Worm (Caenorhabditis elegans) whole organism, mixed stage, embryonic: Measurements from ENCODE around the gene F17C11.13.

Experiments used
- bed-3 ChIP-seq: fragments of 200-800 bp; sonication (Bioruptor generic); optimal IDR thresholded peaks from 3 replicates; lab custom pipeline; 2018; ENCODE audit warnings: mild to moderate bottlenecking, missing genetic modification characterization, moderate library complexity, missing compliant biosample characterization
- ceh-39 ChIP-seq: fragments of 150-350 bp; optimal IDR thresholded peaks from 2 replicates; lab custom pipeline; 2014; ENCODE audit warnings: missing biosample characterization, missing genetic modification characterization
- ceh-43 ChIP-seq: fragments of 200-800 bp; sonication (Bioruptor generic); optimal IDR thresholded peaks from 2 replicates; lab custom pipeline; 2018; ENCODE audit warnings: mild to moderate bottlenecking, missing genetic modification characterization, moderate library complexity, missing compliant biosample characterization
- flh-1 ChIP-seq: fragments of 200-800 bp; sonication (Bioruptor generic); optimal IDR thresholded peaks from 2 replicates; lab custom pipeline; 2018; ENCODE audit warnings: mild to moderate bottlenecking, missing genetic modification characterization, moderate library complexity, missing compliant biosample characterization
- hlh-1 ChIP-seq: fragments of 150-350 bp; optimal IDR thresholded peaks from 2 replicates; lab custom pipeline; 2014; ENCODE audit warnings: missing biosample characterization, missing genetic modification reagents, missing genetic modification characterization
- lin-32 ChIP-seq: fragments of 200-800 bp; sonication (Bioruptor generic); optimal IDR thresholded peaks from 2 replicates; lab custom pipeline; 2018; ENCODE audit warnings: mild to moderate bottlenecking, missing genetic modification characterization, missing compliant biosample characterization
- lsy-2 ChIP-seq: fragments of 150-350 bp; optimal IDR thresholded peaks from 2 replicates; lab custom pipeline; 2014; ENCODE audit warnings: missing biosample characterization, missing genetic modification characterization
- mep-1 ChIP-seq: fragments of 150-350 bp; optimal IDR thresholded peaks from 2 replicates; lab custom pipeline; 2017; ENCODE audit warnings: missing biosample characterization, missing genetic modification reagents, missing genetic modification characterization, inconsistent platforms
- mls-2 ChIP-seq: sonication (generic microtip); optimal IDR thresholded peaks from 2 replicates; lab custom pipeline; 2016; ENCODE audit warnings: mild to moderate bottlenecking, missing genetic modification characterization, moderate library complexity, missing compliant biosample characterization
- nhr-12 ChIP-seq: fragments of 150-350 bp; optimal IDR thresholded peaks from 2 replicates; lab custom pipeline; 2014; ENCODE audit warnings: missing biosample characterization, missing genetic modification characterization
- nhr-237 ChIP-seq: fragments of 150-350 bp; optimal IDR thresholded peaks from 2 replicates; lab custom pipeline; 2014; ENCODE audit warnings: missing biosample characterization, missing genetic modification characterization
- nhr-28 ChIP-seq: fragments of 150-350 bp; optimal IDR thresholded peaks from 2 replicates; lab custom pipeline; 2014; ENCODE audit warnings: missing biosample characterization, missing genetic modification characterization
- sem-2 ChIP-seq: fragments of 200-800 bp; sonication (Bioruptor generic); optimal IDR thresholded peaks from 2 replicates; lab custom pipeline; 2018; ENCODE audit warnings: mild to moderate bottlenecking, missing genetic modification characterization, missing compliant biosample characterization
- snpc-4 ChIP-seq: fragments of 150-350 bp; optimal IDR thresholded peaks from 2 replicates; lab custom pipeline; 2014; ENCODE audit warnings: missing biosample characterization, missing genetic modification characterization
- unc-62 ChIP-seq: fragments of 150-350 bp; optimal IDR thresholded peaks from 2 replicates; lab custom pipeline; 2014; ENCODE audit warnings: missing biosample characterization, missing genetic modification reagents, missing genetic modification characterization
- zip-8 ChIP-seq: fragments of 150-350 bp; optimal IDR thresholded peaks from 2 replicates; lab custom pipeline; 2014; ENCODE audit warnings: missing biosample characterization, missing genetic modification characterization

Gene F17C11.13

ce11 chrV:11002434-11002833, 46.7 kb downstream of the F17C11.13 start, which contains the start of gene F53B7.4:
F53B7.4 (minus strand) TSS chrV:11002534.
- TF ChIP-seq ceh-39 (tag; lab: Kevin White, UChicago) (no peak), bed-3 (no peak), lin-32 (no peak)

- TF ChIP-seq mls-2 (tag; lab: Kevin White, UChicago), result no peak
- TF ChIP-seq nhr-237 (tag; lab: Kevin White, UChicago), result no peak
- TF ChIP-seq zip-8 (tag; lab: Kevin White, UChicago), result no peak
- TF ChIP-seq nhr-12 (tag; lab: Kevin White, UChicago), result no peak
- no peak for TF ChIP-seq ceh-43 (GFP tag; lab: Kevin White, UChicago)
- TF ChIP-seq nhr-28 (tag; lab: Kevin White, UChicago), result no peak
- TF ChIP-seq mep-1 (tag; lab: Kevin White, UChicago), result no peak
- no peak for TF ChIP-seq lsy-2 (tag; lab: Kevin White, UChicago)
- TF ChIP-seq sem-2, result no peak
- TF ChIP-seq flh-1 (GFP tag; lab: Kevin White, UChicago), result no peak
- no peak for TF ChIP-seq snpc-4 (tag; lab: Kevin White, UChicago)
- TF ChIP-seq unc-62 (GFP tag; lab: Kevin White, UChicago), result no peak
- TF ChIP-seq hlh-1 (tag; lab: Kevin White, UChicago), result no peak
These were observed 48.4 kb downstream of the F17C11.13 start for ce11 chrV:11004094-11004493.
